Fruit fly (Drosophila melanogaster): ENCODE data around the gene chico.

DNA sequence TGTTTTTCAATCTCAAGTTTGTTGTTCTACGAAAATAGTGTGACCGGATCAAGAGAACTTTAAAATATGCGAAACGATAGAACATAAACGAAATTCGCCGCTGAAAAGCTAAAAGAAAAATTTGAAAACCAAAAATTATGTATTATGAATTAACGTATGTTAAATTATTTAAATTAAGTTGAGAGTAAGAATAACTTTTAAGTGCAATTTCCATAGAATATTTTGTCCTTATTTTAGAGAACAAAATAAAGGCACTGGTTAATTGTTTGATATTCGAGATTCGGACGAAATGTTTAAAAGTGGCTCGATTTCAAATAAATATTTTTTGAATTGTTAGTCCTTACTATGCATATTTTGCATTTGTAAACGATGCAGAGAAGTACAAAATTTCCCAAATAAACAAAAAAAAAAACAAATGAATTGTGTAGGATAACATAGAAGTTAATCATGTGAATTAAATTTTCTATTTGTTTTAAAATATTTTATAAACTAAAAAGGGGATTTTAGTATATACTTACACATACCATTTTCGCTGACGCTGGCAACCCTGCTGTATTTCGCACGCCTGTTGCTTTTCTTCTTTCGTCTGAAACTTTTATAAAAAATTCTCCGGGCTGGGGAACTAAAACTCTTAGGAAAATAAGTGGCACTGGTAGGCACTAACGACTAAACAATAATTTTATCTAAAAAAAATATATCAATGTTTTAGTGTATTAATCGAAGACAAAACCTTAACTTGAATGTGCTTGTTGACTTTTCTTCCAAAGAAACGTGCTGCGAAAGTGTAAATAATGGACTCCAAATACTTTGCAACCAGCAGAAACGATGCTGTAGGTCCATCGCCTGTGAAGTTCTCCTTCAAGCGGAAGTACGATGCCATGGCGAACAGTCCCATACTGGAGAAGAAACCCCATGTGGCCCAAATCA, 36.0 kb downstream of the chico start, which contains the start of the genes CG5727 and ath:
- TF ChIP-seq h (GFP tag; optimal IDR thresholded peaks at IDR 0.05) (no peak), OdsH (GFP tag; optimal IDR thresholded peaks at IDR 0.05) (no peak), Abd-B (GFP tag; optimal IDR thresholded peaks at IDR 0.05) (no peak), CrebA (GFP tag; optimal IDR thresholded peaks at IDR 0.05; ENCODE audit: borderline replicate concordance) (no peak), lola (GFP tag; optimal IDR thresholded peaks at IDR 0.05) (no peak), GATAd (GFP tag; optimal IDR thresholded peaks at IDR 0.05) (no peak), dl (GFP tag; optimal IDR thresholded peaks at IDR 0.05; ENCODE audit: insufficient read depth in 1 of 2, partially characterized antibody in 2 of 2) (no peak), pan (optimal IDR thresholded peaks at IDR 0.05) (no peak), sage (GFP tag; optimal IDR thresholded peaks at IDR 0.05) (no peak), brk (GFP tag; optimal IDR thresholded peaks at IDR 0.05) (peak; percentile 1), CG9705 (GFP tag; optimal IDR thresholded peaks at IDR 0.05) (no peak), Jra (GFP tag; optimal IDR thresholded peaks at IDR 0.05) (no peak)
